Fruit fly (Drosophila melanogaster): Measurements from ENCODE around the gene CG17147.

CG17147 gene

dm6 chr3L:20193748-20194058 is 30.0 kb upstream of the CG17147 start:
- TF ChIP-seq CG14655 (GFP tag; optimal IDR thresholded peaks at IDR 0.05) = no peak
- TF ChIP-seq Ets98B (GFP tag; IDR thresholded peaks at IDR 0.05) = no peak
- no peak for TF ChIP-seq CG32121 (GFP tag; IDR thresholded peaks at IDR 0.05)
- TF ChIP-seq Snoo (tag; optimal IDR thresholded peaks at IDR 0.05) = no peak
- TF ChIP-seq rn (GFP tag; IDR thresholded peaks at IDR 0.05) = no peak
- no peak for TF ChIP-seq Pif1B (GFP tag; optimal IDR thresholded peaks at IDR 0.05)
- TF ChIP-seq CG4496 (GFP tag; IDR thresholded peaks at IDR 0.05) = no peak
- no peak for TF ChIP-seq CG17806 (tag; optimal IDR thresholded peaks at IDR 0.05)
- TF ChIP-seq fd96Ca (GFP tag; IDR thresholded peaks at IDR 0.05) = no peak
- TF ChIP-seq CG15710 (tag; optimal IDR thresholded peaks at IDR 0.05) = no peak
- no peak for TF ChIP-seq CG8301 (tag; optimal IDR thresholded peaks at IDR 0.05)
- TF ChIP-seq EcR (GFP tag; optimal IDR thresholded peaks at IDR 0.05) = no peak
- no peak for TF ChIP-seq CG34367 (tag; optimal IDR thresholded peaks at IDR 0.05)
- no peak for TF ChIP-seq CG9948 (tag; optimal IDR thresholded peaks at IDR 0.05)
- TF ChIP-seq CG12605 (GFP tag; IDR thresholded peaks at IDR 0.05) = no peak
- no peak for TF ChIP-seq gl (tag; optimal IDR thresholded peaks at IDR 0.05)
- TF ChIP-seq D1 (tag; optimal IDR thresholded peaks at IDR 0.05) = no peak
- no peak for TF ChIP-seq CG8159 (tag; optimal IDR thresholded peaks at IDR 0.05)
- TF ChIP-seq CG13204 (GFP tag; optimal IDR thresholded peaks at IDR 0.05) = no peak

- TF ChIP-seq CG17806 (tag; optimal IDR thresholded peaks at IDR 0.05) (peak; percentile 64), CG32121 (GFP tag; IDR thresholded peaks at IDR 0.05) (peak; percentile 59; the same call in 1 of the 2 replicates), CG13204 (GFP tag; optimal IDR thresholded peaks at IDR 0.05) (no peak), fd96Ca (GFP tag; IDR thresholded peaks at IDR 0.05) (peak; percentile 72; the same call in 2 of the 3 replicates), CG8159 (tag; optimal IDR thresholded peaks at IDR 0.05) (peak; percentile 40), Snoo (tag; optimal IDR thresholded peaks at IDR 0.05) (peak; percentile 55), Pif1A (GFP tag; optimal IDR thresholded peaks at IDR 0.05) (peak; percentile 51), Pif1B (GFP tag; optimal IDR thresholded peaks at IDR 0.05) (peak; percentile 60), CG12605 (GFP tag; IDR thresholded peaks at IDR 0.05) (no peak), Ets98B (GFP tag; IDR thresholded peaks at IDR 0.05) (peak; percentile 67), CG14655 (GFP tag; optimal IDR thresholded peaks at IDR 0.05) (peak; percentile 71), D1 (tag; optimal IDR thresholded peaks at IDR 0.05) (no peak), CG15710 (tag; optimal IDR thresholded peaks at IDR 0.05) (peak; percentile 57), CG9948 (tag; optimal IDR thresholded peaks at IDR 0.05) (peak; percentile 54), CG4496 (GFP tag; IDR thresholded peaks at IDR 0.05) (peak; percentile 78), EcR (GFP tag; optimal IDR thresholded peaks at IDR 0.05) (no peak), CG8301 (tag; optimal IDR thresholded peaks at IDR 0.05) (peak; percentile 56), CG34367 (tag; optimal IDR thresholded peaks at IDR 0.05) (peak; percentile 58)
Observed at dm6 chr3L:20194731-20195130, 29.0 kb upstream of the CG17147 start.

dm6 chr3L:20195875-20196274 is 27.9 kb upstream of the CG17147 start:
- TF ChIP-seq CG8159 (tag; optimal IDR thresholded peaks at IDR 0.05) = peak; percentile 85
- peak; percentile 78 for TF ChIP-seq CG12605 (GFP tag; IDR thresholded peaks at IDR 0.05)
- peak; percentile 67 for TF ChIP-seq gl (tag; optimal IDR thresholded peaks at IDR 0.05)
- TF ChIP-seq CG8301 (tag; optimal IDR thresholded peaks at IDR 0.05) = peak; percentile 91
- TF ChIP-seq Pif1A (GFP tag; optimal IDR thresholded peaks at IDR 0.05) = peak; percentile 90
- TF ChIP-seq Snoo (tag; optimal IDR thresholded peaks at IDR 0.05) = peak; percentile 2
- TF ChIP-seq CG15710 (tag; optimal IDR thresholded peaks at IDR 0.05) = peak; percentile 88
- peak; percentile 48 for TF ChIP-seq CG13204 (GFP tag; optimal IDR thresholded peaks at IDR 0.05)
- TF ChIP-seq Ets98B (GFP tag; IDR thresholded peaks at IDR 0.05) = peak; percentile 88
- peak; percentile 85 for TF ChIP-seq CG34367 (tag; optimal IDR thresholded peaks at IDR 0.05)
- TF ChIP-seq CG14655 (GFP tag; optimal IDR thresholded peaks at IDR 0.05) = peak; percentile 92
- TF ChIP-seq rn (GFP tag; IDR thresholded peaks at IDR 0.05) = peak; percentile 65; the same call in 1 of the 2 replicates
- TF ChIP-seq fd96Ca (GFP tag; IDR thresholded peaks at IDR 0.05) = peak; percentile 94
- peak; percentile 86 for TF ChIP-seq CG17806 (tag; optimal IDR thresholded peaks at IDR 0.05)
- TF ChIP-seq CG9948 (tag; optimal IDR thresholded peaks at IDR 0.05) = peak; percentile 83
- peak; percentile 54 for TF ChIP-seq EcR (GFP tag; optimal IDR thresholded peaks at IDR 0.05)
- peak; percentile 81 for TF ChIP-seq CG32121 (GFP tag; IDR thresholded peaks at IDR 0.05)
- TF ChIP-seq D1 (tag; optimal IDR thresholded peaks at IDR 0.05) = peak; percentile 73
- peak; percentile 90 for TF ChIP-seq CG4496 (GFP tag; IDR thresholded peaks at IDR 0.05)
- peak; percentile 86 for TF ChIP-seq Pif1B (GFP tag; optimal IDR thresholded peaks at IDR 0.05)
- peak; percentile 50; the same call in 1 of the 2 replicates for TF ChIP-seq CG10348 (GFP tag; IDR thresholded peaks at IDR 0.05)

dm6 chr3L:20196321-20196720 is 27.4 kb upstream of the CG17147 start:
- TF ChIP-seq Pif1A (GFP tag; optimal IDR thresholded peaks at IDR 0.05) (no peak), CG10348 (GFP tag; IDR thresholded peaks at IDR 0.05) (no peak), CG32121 (GFP tag; IDR thresholded peaks at IDR 0.05) (no peak), CG14655 (GFP tag; optimal IDR thresholded peaks at IDR 0.05) (no peak), EcR (GFP tag; optimal IDR thresholded peaks at IDR 0.05) (no peak), gl (tag; optimal IDR thresholded peaks at IDR 0.05) (no peak), CG15710 (tag; optimal IDR thresholded peaks at IDR 0.05) (no peak), CG12605 (GFP tag; IDR thresholded peaks at IDR 0.05) (no peak), Ets98B (GFP tag; IDR thresholded peaks at IDR 0.05) (no peak), fd96Ca (GFP tag; IDR thresholded peaks at IDR 0.05) (no peak), Snoo (tag; optimal IDR thresholded peaks at IDR 0.05) (no peak), D1 (tag; optimal IDR thresholded peaks at IDR 0.05) (no peak)

- TF ChIP-seq CG4496 (GFP tag; IDR thresholded peaks at IDR 0.05) (no peak), CG12605 (GFP tag; IDR thresholded peaks at IDR 0.05) (no peak), rn (GFP tag; IDR thresholded peaks at IDR 0.05) (no peak), Pif1B (GFP tag; optimal IDR thresholded peaks at IDR 0.05) (no peak), CG34367 (tag; optimal IDR thresholded peaks at IDR 0.05) (no peak), CG10348 (GFP tag; IDR thresholded peaks at IDR 0.05) (no peak), CG15710 (tag; optimal IDR thresholded peaks at IDR 0.05) (no peak), EcR (GFP tag; optimal IDR thresholded peaks at IDR 0.05) (no peak), Pif1A (GFP tag; optimal IDR thresholded peaks at IDR 0.05) (no peak), CG8159 (tag; optimal IDR thresholded peaks at IDR 0.05) (no peak), CG8301 (tag; optimal IDR thresholded peaks at IDR 0.05) (no peak), gl (tag; optimal IDR thresholded peaks at IDR 0.05) (no peak), CG9948 (tag; optimal IDR thresholded peaks at IDR 0.05) (no peak), D1 (tag; optimal IDR thresholded peaks at IDR 0.05) (no peak)
Observed at dm6 chr3L:20197213-20197612, 26.5 kb upstream of the CG17147 start.
